Worm (Caenorhabditis elegans) whole organism, midembryonic: ENCODE measurements around the gene R03H10.5.

Source experiments
- T22C8.4 ChIP-seq: fragments of 200-800 bp; sonication (Bioruptor generic); IDR thresholded peaks from 2 replicates; pipeline ENCODE4 v1.3.6; 2022; ENCODE audit warnings: missing genetic modification characterization, missing compliant biosample characterization
- cog-1 ChIP-seq: sonication (generic microtip); optimal IDR thresholded peaks from 2 replicates; lab custom pipeline; 2016; ENCODE audit warnings: missing genetic modification characterization, missing compliant biosample characterization
- flt-1 ChIP-seq: fragments of 200-800 bp; sonication (Bioruptor generic); IDR thresholded peaks from 2 replicates; pipeline ENCODE4 v1.3.6; 2022; ENCODE audit warnings: missing genetic modification characterization, missing compliant biosample characterization
- klf-2 ChIP-seq: fragments of 200-800 bp; sonication (Bioruptor generic); conservative IDR thresholded peaks from 2 replicates; pipeline ENCODE4 v1.3.6; 2022; ENCODE audit warnings: missing genetic modification reagents, missing genetic modification characterization, missing compliant biosample characterization
- med-1 ChIP-seq: sonication (generic microtip); optimal IDR thresholded peaks from 2 replicates; lab custom pipeline; 2017; ENCODE audit warnings: missing genetic modification characterization, mild to moderate bottlenecking, missing compliant biosample characterization, antibody characterized with exemption, missing genetic modification reagents; ENCODE audit not compliant: insufficient read depth
- ref-1 ChIP-seq: fragments of 200-800 bp; sonication (Bioruptor generic); conservative IDR thresholded peaks from 2 replicates; pipeline ENCODE4 v1.3.6; 2022; ENCODE audit warnings: missing genetic modification reagents, missing genetic modification characterization, missing compliant biosample characterization
- tab-1 ChIP-seq: fragments of 200-800 bp; sonication (Bioruptor generic); IDR thresholded peaks from 2 replicates; pipeline ENCODE4 v1.3.6; 2022; ENCODE audit warnings: missing genetic modification characterization, missing compliant biosample characterization
- ztf-23 ChIP-seq: fragments of 200-800 bp; sonication (Bioruptor generic); IDR thresholded peaks from 2 replicates; pipeline ENCODE4 v1.3.6; 2022; ENCODE audit warnings: missing genetic modification reagents, missing genetic modification characterization, missing compliant biosample characterization
- ztf-29 ChIP-seq: fragments of 200-800 bp; sonication (Bioruptor generic); IDR thresholded peaks from 2 replicates; pipeline ENCODE4 v1.3.6; 2022; ENCODE audit warnings: missing genetic modification reagents, missing genetic modification characterization, missing compliant biosample characterization

The R03H10.5 gene

ce11 chrII:4170508-4170907, at the start of gene R03H10.5:
Gene R03H10.5 (minus strand): TSS chrII:4170608.
- TF ChIP-seq cog-1 (tag; lab: Kevin White, UChicago), result no peak
- TF ChIP-seq ztf-23 (GFP tag; lab: Robert Waterston, UW), result no peak
- TF ChIP-seq tab-1 (GFP tag; lab: Robert Waterston, UW), result no peak
- no peak for TF ChIP-seq ref-1 (GFP tag; lab: Robert Waterston, UW)
- no peak for TF ChIP-seq med-1 (GFP tag; lab: Kevin White, UChicago)
- no peak for TF ChIP-seq klf-2
- TF ChIP-seq ztf-29 (GFP tag; lab: Robert Waterston, UW), result no peak
- TF ChIP-seq T22C8.4, result no peak
- no peak for TF ChIP-seq flt-1 (GFP tag; lab: Robert Waterston, UW)

ce11 chrII:4219062-4219461, 48.7 kb upstream of the R03H10.5 start, which contains the start of gene F31D5.1:
Gene F31D5.1 (plus strand): TSS chrII:4219362.
- TF ChIP-seq flt-1 (GFP tag; lab: Robert Waterston, UW) (no peak), ztf-23 (GFP tag; lab: Robert Waterston, UW) (no peak), T22C8.4 (no peak), tab-1 (GFP tag; lab: Robert Waterston, UW) (no peak), cog-1 (tag; lab: Kevin White, UChicago) (no peak), ztf-29 (GFP tag; lab: Robert Waterston, UW) (no peak), med-1 (GFP tag; lab: Kevin White, UChicago) (no peak), klf-2 (no peak), ref-1 (GFP tag; lab: Robert Waterston, UW) (no peak)

- TF ChIP-seq ztf-29 (GFP tag; lab: Robert Waterston, UW), result no peak
- TF ChIP-seq klf-2, result no peak
- TF ChIP-seq ref-1 (GFP tag; lab: Robert Waterston, UW), result no peak
- no peak for TF ChIP-seq flt-1 (GFP tag; lab: Robert Waterston, UW)
- no peak for TF ChIP-seq cog-1 (tag; lab: Kevin White, UChicago)
- TF ChIP-seq tab-1 (GFP tag; lab: Robert Waterston, UW), result no peak
- no peak for TF ChIP-seq med-1 (GFP tag; lab: Kevin White, UChicago)
- TF ChIP-seq T22C8.4, result no peak
- no peak for TF ChIP-seq ztf-23 (GFP tag; lab: Robert Waterston, UW)
These were observed 44.9 kb upstream of the R03H10.5 start, which contains the start of gene F31D5.2 for ce11 chrII:4215318-4215717. Gene F31D5.2 (plus strand): TSS chrII:4215618.

ce11 chrII:4211113-4211512, 40.7 kb upstream of the R03H10.5 start, which contains the start of gene F31D5.7:
Gene F31D5.7 (plus strand): TSS chrII:4211413.
- TF ChIP-seq ztf-29 (GFP tag; lab: Robert Waterston, UW) (no peak), klf-2 (no peak), T22C8.4 (no peak), ref-1 (GFP tag; lab: Robert Waterston, UW) (no peak), cog-1 (tag; lab: Kevin White, UChicago) (no peak), tab-1 (GFP tag; lab: Robert Waterston, UW) (no peak), med-1 (GFP tag; lab: Kevin White, UChicago) (no peak), ztf-23 (GFP tag; lab: Robert Waterston, UW) (no peak), flt-1 (GFP tag; lab: Robert Waterston, UW) (no peak)

- TF ChIP-seq tab-1 (GFP tag; lab: Robert Waterston, UW), result no peak
- no peak for TF ChIP-seq ztf-29 (GFP tag; lab: Robert Waterston, UW)
- no peak for TF ChIP-seq T22C8.4
- TF ChIP-seq cog-1 (tag; lab: Kevin White, UChicago), result no peak
- no peak for TF ChIP-seq ref-1 (GFP tag; lab: Robert Waterston, UW)
- no peak for TF ChIP-seq klf-2
- no peak for TF ChIP-seq flt-1 (GFP tag; lab: Robert Waterston, UW)
- TF ChIP-seq med-1 (GFP tag; lab: Kevin White, UChicago), result no peak
- TF ChIP-seq ztf-23 (GFP tag; lab: Robert Waterston, UW), result no peak
These were observed 38.8 kb upstream of the R03H10.5 start, which contains the start of gene F31D5.6 for ce11 chrII:4209071-4209747. Gene F31D5.6 (plus strand): TSS chrII:4209697.

- TF ChIP-seq flt-1 (GFP tag; lab: Robert Waterston, UW) (no peak), med-1 (GFP tag; lab: Kevin White, UChicago) (no peak), ztf-29 (GFP tag; lab: Robert Waterston, UW) (no peak), cog-1 (tag; lab: Kevin White, UChicago) (no peak), tab-1 (GFP tag; lab: Robert Waterston, UW) (no peak), ztf-23 (GFP tag; lab: Robert Waterston, UW) (no peak), klf-2 (no peak), ref-1 (GFP tag; lab: Robert Waterston, UW) (no peak), T22C8.4 (no peak)
These were observed 33.3 kb upstream of the R03H10.5 start, which contains the start of gene mth-1 for ce11 chrII:4203729-4204184. Gene mth-1 (minus strand): TSS chrII:4203779.

- no peak for TF ChIP-seq tab-1 (GFP tag; lab: Robert Waterston, UW)
- TF ChIP-seq T22C8.4, result no peak
These were observed 23.7 kb upstream of the R03H10.5 start, which contains the start of gene mth-2 for ce11 chrII:4194127-4194526. Gene mth-2 (minus strand): TSS chrII:4194314.

- no peak for TF ChIP-seq klf-2
These were observed 16.0 kb upstream of the R03H10.5 start, which contains the start of gene cpna-1 for ce11 chrII:4186364-4186763. Gene cpna-1 (plus strand): TSS chrII:4186664.

- TF ChIP-seq flt-1 (GFP tag; lab: Robert Waterston, UW) (no peak), med-1 (GFP tag; lab: Kevin White, UChicago) (no peak), cog-1 (tag; lab: Kevin White, UChicago) (no peak), ztf-23 (GFP tag; lab: Robert Waterston, UW) (no peak), tab-1 (GFP tag; lab: Robert Waterston, UW) (no peak)
These were observed 13.6 kb upstream of the R03H10.5 start for ce11 chrII:4183979-4184378.
